Fruit fly (Drosophila melanogaster): ENCODE data around the gene CG31036.

The CG31036 gene

dm6 chr3R:29859763-29860162 lies 48.1 kb upstream of the CG31036 start:
- TF ChIP-seq CG8388 (GFP tag; optimal IDR thresholded peaks at IDR 0.05) (peak; percentile 57), E2f2 (GFP tag; IDR thresholded peaks at IDR 0.05) (peak; percentile 67), az2 (GFP tag; optimal IDR thresholded peaks at IDR 0.05) (peak; percentile 37), Nf-YA (GFP tag; IDR thresholded peaks at IDR 0.05) (no peak), HLH54F (GFP tag; optimal IDR thresholded peaks at IDR 0.05) (peak; percentile 21), CG8924 (tag; optimal IDR thresholded peaks at IDR 0.05) (peak; percentile 42), CG2116 (GFP tag; optimal IDR thresholded peaks at IDR 0.05) (peak; percentile 54), fd96Cb (tag; optimal IDR thresholded peaks at IDR 0.05) (no peak), Dbx (GFP tag; IDR thresholded peaks at IDR 0.05) (peak; percentile 60; the same call in 1 of the 3 replicates), CG10274 (GFP tag; optimal IDR thresholded peaks at IDR 0.05) (no peak), Oaz (GFP tag; IDR thresholded peaks at IDR 0.05) (no peak), wek (GFP tag; optimal IDR thresholded peaks at IDR 0.05) (peak; percentile 34), ken (GFP tag; IDR thresholded peaks at IDR 0.05) (no peak), lmd (GFP tag; IDR thresholded peaks at IDR 0.05) (peak; percentile 56), Sox100B (GFP tag; optimal IDR thresholded peaks at IDR 0.05) (no peak), Vsx1 (GFP tag; optimal IDR thresholded peaks at IDR 0.05) (no peak), kay (GFP tag; optimal IDR thresholded peaks at IDR 0.05) (no peak), gcm (GFP tag; optimal IDR thresholded peaks at IDR 0.05) (peak; percentile 38), fru (optimal IDR thresholded peaks at IDR 0.05) (no peak), CG33213 (GFP tag; optimal IDR thresholded peaks at IDR 0.05) (no peak), ash1 (GFP tag; optimal IDR thresholded peaks at IDR 0.05) (no peak), pfk (GFP tag; optimal IDR thresholded peaks at IDR 0.05) (no peak), Xrp1 (GFP tag; IDR thresholded peaks at IDR 0.05) (peak; percentile 32; the same call in 1 of the 2 replicates), mld (GFP tag; IDR thresholded peaks at IDR 0.05; ENCODE audit: partially characterized antibody) (no peak), tup (GFP tag; optimal IDR thresholded peaks at IDR 0.05) (no peak), Trl (optimal IDR thresholded peaks at IDR 0.05) (no peak), Trl (GFP tag; optimal IDR thresholded peaks at IDR 0.05) (peak; percentile 4), stwl (tag; optimal IDR thresholded peaks at IDR 0.05) (peak; percentile 91), CG9797 (GFP tag; optimal IDR thresholded peaks at IDR 0.05) (peak; percentile 65), Doc3 (GFP tag; IDR thresholded peaks at IDR 0.05; ENCODE audit: partially characterized antibody) (peak; percentile 31; the same call in 1 of the 3 replicates), CG17568 (GFP tag; optimal IDR thresholded peaks at IDR 0.05) (no peak), Dek (tag; optimal IDR thresholded peaks at IDR 0.05) (peak; percentile 34), CrebB (tag; optimal IDR thresholded peaks at IDR 0.05) (peak; percentile 53), CG6254 (GFP tag; optimal IDR thresholded peaks at IDR 0.05) (no peak), CG16863 (GFP tag; optimal IDR thresholded peaks at IDR 0.05) (no peak), CG14860 (GFP tag; IDR thresholded peaks at IDR 0.05; ENCODE audit: partially characterized antibody) (no peak), CG18619 (GFP tag; optimal IDR thresholded peaks at IDR 0.05) (peak; percentile 16), ATbp (GFP tag; optimal IDR thresholded peaks at IDR 0.05) (no peak), da (GFP tag; optimal IDR thresholded peaks at IDR 0.05) (no peak), amos (GFP tag; IDR thresholded peaks at IDR 0.05; ENCODE audit: partially characterized antibody) (peak; percentile 31; the same call in 1 of the 2 replicates), Xbp1 (GFP tag; optimal IDR thresholded peaks at IDR 0.05) (peak; percentile 59), CG8478 (optimal IDR thresholded peaks at IDR 0.05) (no peak), NFAT (GFP tag; IDR thresholded peaks at IDR 0.05) (no peak), CG12236 (GFP tag; optimal IDR thresholded peaks at IDR 0.05) (no peak), zfh2 (GFP tag; optimal IDR thresholded peaks at IDR 0.05) (peak; percentile 37), esg (GFP tag; conservative IDR thresholded peaks at IDR 0.05) (no peak), chm (GFP tag; IDR thresholded peaks at IDR 0.05) (peak; percentile 79), CG18262 (tag; optimal IDR thresholded peaks at IDR 0.05) (peak; percentile 32), CG13775 (GFP tag; optimal IDR thresholded peaks at IDR 0.05) (peak; percentile 9), Myb (GFP tag; optimal IDR thresholded peaks at IDR 0.05) (peak; percentile 42), CG18476 (GFP tag; optimal IDR thresholded peaks at IDR 0.05) (peak; percentile 21), CG4282 (GFP tag; optimal IDR thresholded peaks at IDR 0.05) (no peak)
